Worm (Caenorhabditis elegans) whole organism, L4 larva: ENCODE results near the gene Y39G8B.5.

ENCODE experiments used
- F10B5.3 ChIP-seq: sonication (generic microtip); optimal IDR thresholded peaks from 2 replicates; lab custom pipeline; 2016; ENCODE audit warnings: mild to moderate bottlenecking, missing genetic modification characterization, missing compliant biosample characterization
- F26F4.8 ChIP-seq: fragments of 200-800 bp; sonication (Bioruptor generic); conservative IDR thresholded peaks from 2 replicates; pipeline ENCODE4 v1.3.6; 2022; ENCODE audit warnings: missing genetic modification characterization, missing compliant biosample characterization
- F44E2.7 ChIP-seq: fragments of 200-800 bp; sonication (Bioruptor generic); IDR thresholded peaks from 2 replicates; pipeline ENCODE4 v2.1.2; 2022; ENCODE audit warnings: missing genetic modification characterization, missing compliant biosample characterization
- R02D3.7 ChIP-seq: fragments of 150-350 bp; sonication (generic microtip); optimal IDR thresholded peaks from 3 replicates; lab custom pipeline; 2014; ENCODE audit warnings: missing biosample characterization, missing genetic modification characterization
- T20F7.1 ChIP-seq: fragments of 200-800 bp; sonication (Bioruptor generic); optimal IDR thresholded peaks from 2 replicates; lab custom pipeline; 2018; ENCODE audit warnings: mild to moderate bottlenecking, missing genetic modification characterization, missing compliant biosample characterization
- Y105C5A.15 ChIP-seq: fragments of 200-800 bp; sonication (Bioruptor generic); IDR thresholded peaks from 2 replicates; pipeline ENCODE4 v1.3.6; 2022; ENCODE audit warnings: missing genetic modification characterization, missing compliant biosample characterization
- Y5F2A.4 ChIP-seq: fragments of 200-800 bp; sonication (Bioruptor generic); optimal IDR thresholded peaks from 2 replicates; lab custom pipeline; 2018; ENCODE audit warnings: mild to moderate bottlenecking, missing genetic modification characterization, missing compliant biosample characterization
- ZK546.5 ChIP-seq, 2 experiments: sonication (generic microtip); optimal IDR thresholded peaks; 2 replicates each; lab custom pipeline; 2017; ENCODE audit warnings: missing biosample characterization in 2 of 2, missing genetic modification characterization in 2 of 2
- aha-1 ChIP-seq: fragments of 150-350 bp; peaks from one replicate; lab custom pipeline; 2014; ENCODE audit warnings: missing biosample characterization, missing genetic modification characterization
- attf-4 ChIP-seq: sonication (generic microtip); optimal IDR thresholded peaks from 3 replicates; lab custom pipeline; 2017; ENCODE audit warnings: missing biosample characterization, missing genetic modification characterization
- ceh-20 ChIP-seq: fragments of 200-800 bp; sonication (Bioruptor generic); IDR thresholded peaks from 2 replicates; pipeline ENCODE4 v1.3.6; 2022; ENCODE audit warnings: missing genetic modification reagents, missing genetic modification characterization, missing compliant biosample characterization
- ceh-28 ChIP-seq: fragments of 150-350 bp; optimal IDR thresholded peaks from 2 replicates; lab custom pipeline; 2014; ENCODE audit warnings: missing biosample characterization, missing genetic modification reagents, missing genetic modification characterization
- ceh-44 ChIP-seq: fragments of 200-800 bp; sonication (Bioruptor generic); IDR thresholded peaks from 2 replicates; pipeline ENCODE4 v1.3.6; 2022; ENCODE audit warnings: missing genetic modification reagents, missing genetic modification characterization, missing compliant biosample characterization
- ceh-62 ChIP-seq: sonication (generic microtip); optimal IDR thresholded peaks from 2 replicates; lab custom pipeline; 2017; ENCODE audit warnings: missing biosample characterization, missing genetic modification characterization
- ceh-82 ChIP-seq: sonication (generic microtip); optimal IDR thresholded peaks from 2 replicates; lab custom pipeline; 2017; ENCODE audit warnings: missing biosample characterization, missing genetic modification characterization
- dmd-8 ChIP-seq: fragments of 200-800 bp; sonication (Bioruptor generic); IDR thresholded peaks from 2 replicates; pipeline ENCODE4 v1.3.6; 2022; ENCODE audit warnings: missing genetic modification characterization, missing compliant biosample characterization
- duxl-1 ChIP-seq: sonication (generic microtip); optimal IDR thresholded peaks from 2 replicates; lab custom pipeline; 2016; ENCODE audit warnings: mild to moderate bottlenecking, missing genetic modification characterization, moderate library complexity, missing compliant biosample characterization; ENCODE audit not compliant: poor library complexity
- dve-1 ChIP-seq: sonication (generic microtip); optimal IDR thresholded peaks from 2 replicates; lab custom pipeline; 2017; ENCODE audit warnings: antibody characterized with exemption, mild to moderate bottlenecking, missing genetic modification characterization, missing compliant biosample characterization; ENCODE audit not compliant: insufficient read depth
- egl-27 ChIP-seq: sonication (generic microtip); optimal IDR thresholded peaks from 3 replicates; lab custom pipeline; 2017; ENCODE audit warnings: missing biosample characterization, missing genetic modification reagents, missing genetic modification characterization
- fkh-10 ChIP-seq: fragments of 150-350 bp; optimal IDR thresholded peaks from 2 replicates; lab custom pipeline; 2014; ENCODE audit warnings: missing biosample characterization, missing genetic modification reagents, missing genetic modification characterization
- hif-1 ChIP-seq, 2 experiments: sonication (generic microtip); optimal IDR thresholded peaks; 2 replicates each; lab custom pipeline; 2016 to 2017; ENCODE audit warnings: missing compliant biosample characterization in 2 of 2, missing genetic modification characterization in 2 of 2, missing genetic modification reagents in 2 of 2, missing genotype in 2 of 2, mild to moderate bottlenecking in 1 of 2
- hlh-11 ChIP-seq: fragments of 200-800 bp; sonication (Bioruptor generic); optimal IDR thresholded peaks from 2 replicates; lab custom pipeline; 2018; ENCODE audit warnings: mild to moderate bottlenecking, missing genetic modification characterization, missing compliant biosample characterization
- jun-1 ChIP-seq: fragments of 150-350 bp; optimal IDR thresholded peaks from 2 replicates; lab custom pipeline; 2014; ENCODE audit warnings: missing biosample characterization, missing genetic modification reagents, missing genetic modification characterization
- lin-1 ChIP-seq: fragments of 200-800 bp; sonication (Bioruptor generic); IDR thresholded peaks from 2 replicates; pipeline ENCODE4 v1.3.6; 2022; ENCODE audit warnings: missing genetic modification reagents, missing genetic modification characterization, missing compliant biosample characterization
- lin-29 ChIP-seq: fragments of 200-800 bp; sonication (Bioruptor generic); IDR thresholded peaks from 2 replicates; pipeline ENCODE4 v1.3.6; 2022; ENCODE audit warnings: missing genetic modification reagents, missing genetic modification characterization, missing compliant biosample characterization
- lir-3 ChIP-seq: sonication (generic microtip); optimal IDR thresholded peaks from 2 replicates; lab custom pipeline; 2016; ENCODE audit warnings: mild to moderate bottlenecking, missing genetic modification characterization, missing compliant biosample characterization
- madf-5 ChIP-seq, 2 experiments: fragments of 200-800 bp; sonication (Bioruptor generic); IDR thresholded peaks; 2 replicates each; pipeline ENCODE4 v1.3.6; 2022; ENCODE audit warnings: missing compliant biosample characterization in 2 of 2, missing genetic modification characterization in 2 of 2
- mdt-29 ChIP-seq: fragments of 200-800 bp; sonication (Bioruptor generic); IDR thresholded peaks from 2 replicates; pipeline ENCODE4 v1.3.6; 2022; ENCODE audit warnings: missing genetic modification reagents, missing genetic modification characterization, missing compliant biosample characterization
- mep-1 ChIP-seq: fragments of 150-350 bp; sonication (generic microtip); optimal IDR thresholded peaks from 3 replicates; lab custom pipeline; 2014; ENCODE audit warnings: missing biosample characterization, missing genetic modification characterization
- mes-2 ChIP-seq: sonication (generic microtip); optimal IDR thresholded peaks from 2 replicates; lab custom pipeline; 2016; ENCODE audit warnings: missing genotype, mild to moderate bottlenecking, missing genetic modification characterization, missing compliant biosample characterization; ENCODE audit not compliant: poor library complexity, severe bottlenecking
- mxl-3 ChIP-seq: fragments of 200-800 bp; sonication (Bioruptor generic); optimal IDR thresholded peaks from 2 replicates; lab custom pipeline; 2018; ENCODE audit warnings: mild to moderate bottlenecking, missing genetic modification characterization, missing compliant biosample characterization
- nhr-10 ChIP-seq: fragments of 150-350 bp; optimal IDR thresholded peaks from 2 replicates; lab custom pipeline; 2014; ENCODE audit warnings: missing biosample characterization, missing genetic modification characterization
- nhr-11 ChIP-seq: fragments of 150-350 bp; optimal IDR thresholded peaks from 2 replicates; lab custom pipeline; 2014; ENCODE audit warnings: missing biosample characterization, missing genetic modification characterization
- nhr-25 ChIP-seq: sonication (generic microtip); optimal IDR thresholded peaks from 2 replicates; lab custom pipeline; 2017; ENCODE audit warnings: missing genetic modification characterization, mild to moderate bottlenecking, missing compliant biosample characterization, antibody characterized with exemption, moderate library complexity, borderline replicate concordance; ENCODE audit not compliant: insufficient read depth
- nhr-42 ChIP-seq: fragments of 200-800 bp; sonication (Bioruptor generic); IDR thresholded peaks from 2 replicates; pipeline ENCODE4 v1.3.6; 2022; ENCODE audit warnings: missing genetic modification characterization, missing compliant biosample characterization
- nhr-48 ChIP-seq: sonication (generic microtip); optimal IDR thresholded peaks from 2 replicates; lab custom pipeline; 2016; ENCODE audit warnings: mild to moderate bottlenecking, missing genetic modification characterization, missing compliant biosample characterization
- nhr-76 ChIP-seq: fragments of 150-350 bp; optimal IDR thresholded peaks from 2 replicates; lab custom pipeline; 2014; ENCODE audit warnings: missing biosample characterization, missing genetic modification characterization
- pha-4 ChIP-seq, 2 experiments: fragments of 150-350 bp in 1 of 2; fragments of 200-800 bp in 1 of 2; sonication (Bioruptor generic) in 1 of 2; IDR thresholded peaks in 1 of 2; optimal IDR thresholded peaks in 1 of 2; 2 replicates each; pipeline versions ENCODE4 v1.3.6 to Lab custom; 2014 to 2022; ENCODE audit warnings: missing genetic modification characterization in 2 of 2, missing genetic modification reagents in 2 of 2, missing biosample characterization in 1 of 2, missing compliant biosample characterization in 1 of 2
- pqm-1 ChIP-seq: sonication (generic microtip); optimal IDR thresholded peaks from 2 replicates; lab custom pipeline; 2017; ENCODE audit warnings: missing biosample characterization, missing genetic modification characterization
- sdz-12 ChIP-seq: fragments of 200-800 bp; sonication (Bioruptor generic); optimal IDR thresholded peaks from 2 replicates; lab custom pipeline; 2018; ENCODE audit warnings: mild to moderate bottlenecking, missing genetic modification characterization, missing compliant biosample characterization
- set-16 ChIP-seq: fragments of 200-800 bp; sonication (Bioruptor generic); IDR thresholded peaks from 2 replicates; pipeline ENCODE4 v1.3.6; 2022; ENCODE audit warnings: missing genetic modification reagents, missing genetic modification characterization, missing compliant biosample characterization
- skn-1 ChIP-seq: fragments of 150-350 bp; optimal IDR thresholded peaks from 2 replicates; lab custom pipeline; 2014; ENCODE audit warnings: missing biosample characterization, missing genetic modification characterization
- spr-1 ChIP-seq: sonication (generic microtip); optimal IDR thresholded peaks from 2 replicates; lab custom pipeline; 2016; ENCODE audit warnings: mild to moderate bottlenecking, missing genetic modification characterization, missing compliant biosample characterization
- spr-3 ChIP-seq: fragments of 200-800 bp; sonication (Bioruptor generic); optimal IDR thresholded peaks from 2 replicates; lab custom pipeline; 2018; ENCODE audit warnings: mild to moderate bottlenecking, missing genetic modification characterization, missing compliant biosample characterization
- tag-97 ChIP-seq: fragments of 200-800 bp; sonication (Bioruptor generic); IDR thresholded peaks from 2 replicates; pipeline ENCODE4 v1.3.6; 2022; ENCODE audit warnings: missing genetic modification characterization, missing compliant biosample characterization
- unc-130 ChIP-seq: sonication (generic microtip); optimal IDR thresholded peaks from 2 replicates; lab custom pipeline; 2016; ENCODE audit warnings: missing genetic modification reagents, missing genetic modification characterization, missing compliant biosample characterization
- unc-62 ChIP-seq, 3 experiments: fragments of 150-350 bp in 1 of 3; sonication (generic microtip); optimal IDR thresholded peaks in 2 of 3; peaks in 1 of 3; 1 replicate in 1 of 3; 2 replicates in 2 of 3; lab custom pipeline; 2014 to 2017; ENCODE audit warnings: missing biosample characterization in 3 of 3, missing genetic modification characterization in 3 of 3, missing genetic modification reagents in 3 of 3, missing genotype in 1 of 3
- zag-1 ChIP-seq: fragments of 150-350 bp; optimal IDR thresholded peaks from 2 replicates; lab custom pipeline; 2014; ENCODE audit warnings: missing biosample characterization, missing genetic modification characterization
- zfp-3 ChIP-seq: fragments of 200-800 bp; sonication (Bioruptor generic); conservative IDR thresholded peaks from 2 replicates; pipeline ENCODE4 v1.3.6; 2022; ENCODE audit warnings: missing genetic modification reagents, missing genetic modification characterization, missing compliant biosample characterization
- zip-2 ChIP-seq: fragments of 150-350 bp; optimal IDR thresholded peaks from 2 replicates; lab custom pipeline; 2014; ENCODE audit warnings: missing biosample characterization, missing genetic modification characterization

Gene Y39G8B.5

DNA sequence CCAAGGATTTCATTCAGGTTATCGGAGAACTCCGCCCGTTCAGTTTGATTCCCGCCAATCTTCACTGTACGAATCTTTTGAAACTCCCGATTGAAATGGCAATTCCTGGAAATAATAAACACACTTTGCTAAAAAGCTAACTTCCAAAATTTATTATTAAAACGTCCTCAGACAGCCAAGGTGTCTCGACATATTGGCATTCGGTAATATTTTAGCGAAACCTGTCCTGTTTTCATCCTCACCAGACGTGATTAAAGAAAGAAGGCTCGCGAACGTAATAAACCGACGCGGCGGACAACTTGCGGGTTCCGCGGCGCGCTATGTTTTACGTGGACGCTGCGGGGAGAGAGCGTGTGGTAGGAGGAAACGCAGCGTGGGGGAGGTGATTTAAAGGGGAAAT, 26.6 kb upstream of the Y39G8B.5 start (continued):
- TF ChIP-seq dve-1 (tag; lab: Kevin White, UChicago) = peak; percentile 96
- TF ChIP-seq tag-97 (GFP tag; lab: Robert Waterston, UW) = no peak
- no peak for TF ChIP-seq attf-4 (tag; lab: Kevin White, UChicago)
- TF ChIP-seq spr-3 (GFP tag; lab: Kevin White, UChicago) = peak; percentile 77
- TF ChIP-seq R02D3.7 = no peak
- TF ChIP-seq hlh-11 = peak; percentile 84
- TF ChIP-seq madf-5 (GFP tag; IDR thresholded peaks at IDR 0.05; lab: Robert Waterston, UW) = no peak
- TF ChIP-seq mes-2 (tag; lab: Kevin White, UChicago) = peak; percentile 73
- peak; percentile 53 for TF ChIP-seq set-16 (GFP tag; lab: Robert Waterston, UW)
- TF ChIP-seq lir-3 (tag; lab: Kevin White, UChicago) = peak; percentile 35
- TF ChIP-seq T20F7.1 (GFP tag; lab: Kevin White, UChicago) = no peak
- TF ChIP-seq zip-2 = peak; percentile 56
- TF ChIP-seq jun-1 = peak; percentile 70
- peak; percentile 44 for TF ChIP-seq Y5F2A.4 (GFP tag; lab: Kevin White, UChicago)
- peak; percentile 66 for TF ChIP-seq pha-4 (GFP tag; IDR thresholded peaks at IDR 0.05; lab: Robert Waterston, UW)
- no peak for TF ChIP-seq pha-4 (tag; optimal IDR thresholded peaks at IDR 0.05; lab: Kevin White, UChicago)
- TF ChIP-seq Y105C5A.15 (GFP tag; lab: Robert Waterston, UW) = no peak
- no peak for TF ChIP-seq ceh-62 (tag; lab: Kevin White, UChicago)
- TF ChIP-seq nhr-42 (GFP tag; lab: Robert Waterston, UW) = peak; percentile 89; the same call in 1 of the 2 replicates
- no peak for TF ChIP-seq unc-62 (GFP tag; optimal IDR thresholded peaks at IDR 0.05 in 1 of 2; lab: Kevin White, UChicago)
- no peak for TF ChIP-seq unc-62 (tag; optimal IDR thresholded peaks at IDR 0.05; lab: Kevin White, UChicago)
- TF ChIP-seq F44E2.7 (GFP tag; lab: Robert Waterston, UW) = no peak
- TF ChIP-seq fkh-10 (GFP tag; lab: Kevin White, UChicago) = no peak
- TF ChIP-seq mxl-3 (GFP tag; lab: Kevin White, UChicago) = peak; percentile 66
- no peak for TF ChIP-seq F26F4.8 (GFP tag; lab: Robert Waterston, UW)
- peak; percentile 64; the same call in 1 of the 2 replicates for TF ChIP-seq zfp-3
- TF ChIP-seq ceh-20 (GFP tag; lab: Robert Waterston, UW) = peak; percentile 70; the same call in 1 of the 2 replicates
- TF ChIP-seq nhr-11 (tag; lab: Kevin White, UChicago) = peak; percentile 15
- TF ChIP-seq mdt-29 = peak; percentile 79; the same call in 1 of the 2 replicates
- TF ChIP-seq duxl-1 (tag; lab: Kevin White, UChicago) = peak; percentile 84
- peak; percentile 53; the same call in 1 of the 2 replicates for TF ChIP-seq lin-1
- TF ChIP-seq zag-1 (tag; lab: Kevin White, UChicago) = no peak
- TF ChIP-seq nhr-10 = no peak
- TF ChIP-seq sdz-12 (GFP tag; lab: Kevin White, UChicago) = peak; percentile 49
- peak; percentile 20 to 51 for TF ChIP-seq hif-1 (tag; optimal IDR thresholded peaks at IDR 0.05; lab: Kevin White, UChicago)
- peak; percentile 71 for TF ChIP-seq unc-130 (GFP tag; lab: Kevin White, UChicago)
- TF ChIP-seq ceh-28 (tag; lab: Kevin White, UChicago) = no peak
- no peak for TF ChIP-seq ceh-44 (GFP tag; lab: Robert Waterston, UW)
- no peak for TF ChIP-seq ceh-82 (tag; lab: Kevin White, UChicago)
- TF ChIP-seq nhr-48 = peak; percentile 74
- peak; percentile 65 for TF ChIP-seq nhr-25 (tag; lab: Kevin White, UChicago)
- no peak for TF ChIP-seq egl-27 (tag; lab: Kevin White, UChicago)
- TF ChIP-seq ZK546.5 (tag; optimal IDR thresholded peaks at IDR 0.05; lab: Kevin White, UChicago) = no peak
- no peak for TF ChIP-seq skn-1
- no peak for TF ChIP-seq lin-29
- no peak for TF ChIP-seq dmd-8 (GFP tag; lab: Robert Waterston, UW)
- TF ChIP-seq aha-1 = peak; percentile 1
- peak; percentile 80 for TF ChIP-seq F10B5.3
- peak; percentile 40 for TF ChIP-seq pqm-1
- peak; percentile 82 for TF ChIP-seq mep-1 (tag; lab: Kevin White, UChicago)
- peak; percentile 80 for TF ChIP-seq spr-1 (tag; lab: Kevin White, UChicago)
- no peak for TF ChIP-seq nhr-76 (tag; lab: Kevin White, UChicago)
